Worm (Caenorhabditis elegans) whole organism, young adult: ENCODE data around the gene sel-1.

Experiments used
- K11D2.4 ChIP-seq: fragments of 200-800 bp; sonication (Bioruptor generic); IDR thresholded peaks from 2 replicates; pipeline ENCODE4 v1.3.6; 2022; ENCODE audit warnings: missing genetic modification reagents, missing genetic modification characterization, missing compliant biosample characterization
- egl-18 ChIP-seq: fragments of 200-800 bp; sonication (Bioruptor generic); IDR thresholded peaks from 2 replicates; pipeline ENCODE4 v1.3.6; 2022; ENCODE audit warnings: missing genetic modification reagents, missing genetic modification characterization, missing compliant biosample characterization
- gei-17 ChIP-seq: fragments of 200-800 bp; sonication (Bioruptor generic); optimal IDR thresholded peaks from 2 replicates; lab custom pipeline; 2018; ENCODE audit warnings: mild to moderate bottlenecking, missing genetic modification characterization, missing compliant biosample characterization
- unc-62 ChIP-seq: fragments of 150-350 bp; optimal IDR thresholded peaks from 2 replicates; lab custom pipeline; 2014; ENCODE audit warnings: missing biosample characterization, missing genetic modification reagents, missing genetic modification characterization
- xnd-1 ChIP-seq: sonication (generic microtip); optimal IDR thresholded peaks from 2 replicates; lab custom pipeline; 2016; ENCODE audit warnings: missing genotype, missing genetic modification reagents, missing genetic modification characterization, missing compliant biosample characterization

DNA sequence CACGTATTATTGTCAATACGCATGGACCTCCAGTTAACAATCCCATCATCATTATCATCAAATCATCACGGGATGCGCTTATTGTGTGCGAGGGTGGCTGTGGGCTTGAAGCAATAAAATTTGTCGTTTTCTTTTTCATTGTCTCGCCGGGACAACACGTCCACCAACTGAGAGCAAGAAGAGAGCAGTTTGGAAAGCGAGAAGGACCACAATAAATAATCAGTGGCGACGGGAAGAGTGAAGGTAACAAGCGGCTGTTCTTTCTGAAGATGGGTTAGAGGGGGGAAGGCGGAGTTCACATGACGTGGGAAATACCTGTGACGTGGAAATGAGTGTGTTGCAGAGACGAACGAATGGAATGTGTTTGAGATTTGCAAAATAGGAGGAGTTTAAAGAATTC is 41.8 kb upstream of the sel-1 start:
- TF ChIP-seq gei-17 (GFP tag; lab: Kevin White, UChicago) (no peak), K11D2.4 (GFP tag; lab: Robert Waterston, UW) (no peak), xnd-1 (tag; lab: Kevin White, UChicago) (no peak), egl-18 (GFP tag; lab: Robert Waterston, UW) (no peak), unc-62 (GFP tag; lab: Kevin White, UChicago) (no peak)
